Worm (Caenorhabditis elegans) whole organism, L4/young adult: ENCODE results near the gene Y57E12AL.2.
"Not testable (repeated sequence)": the region's sequence is repeated elsewhere in the genome, so short reads cannot be mapped to it uniquely, and the experiment has no call there.

Experiments
- W03F9.2 ChIP-seq: fragments of 150-350 bp; optimal IDR thresholded peaks from 2 replicates; lab custom pipeline; 2014; ENCODE audit warnings: missing biosample characterization, missing genetic modification characterization
- dao-5 ChIP-seq: sonication (generic microtip); optimal IDR thresholded peaks from 2 replicates; lab custom pipeline; 2016; ENCODE audit warnings: missing genotype, missing genetic modification characterization, moderate library complexity, missing compliant biosample characterization
- him-1 ChIP-seq: sonication (generic microtip); optimal IDR thresholded peaks from 2 replicates; lab custom pipeline; 2016; ENCODE audit warnings: missing genotype, missing genetic modification reagents, missing genetic modification characterization, missing compliant biosample characterization

The Y57E12AL.2 gene

DNA sequence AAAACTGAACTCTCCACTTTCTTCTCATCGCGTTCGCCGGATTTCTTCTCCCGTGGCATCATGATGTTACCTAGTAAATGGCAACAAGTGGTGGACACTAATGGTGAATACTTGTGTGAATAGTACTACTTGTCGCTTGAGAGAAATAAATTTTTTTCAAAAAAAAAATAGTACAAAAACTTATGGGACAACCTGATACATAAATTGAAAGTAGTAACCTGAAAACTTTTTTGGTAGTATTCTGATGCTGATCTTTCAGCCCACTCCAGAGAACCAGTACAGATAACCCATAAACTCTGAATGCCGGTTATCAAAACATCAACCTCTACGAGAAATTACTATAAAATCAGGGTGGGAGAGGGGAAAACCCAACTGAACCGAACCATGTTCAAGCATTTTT is at the start of gene Y57E12AL.2:
TSS of gene Y57E12AL.2 (plus strand) at position 301 of the 400 bp plus-strand sequence.
- not testable (repeated sequence) for TF ChIP-seq dao-5 (tag; lab: Kevin White, UChicago); him-1 (tag; lab: Kevin White, UChicago); W03F9.2

DNA sequence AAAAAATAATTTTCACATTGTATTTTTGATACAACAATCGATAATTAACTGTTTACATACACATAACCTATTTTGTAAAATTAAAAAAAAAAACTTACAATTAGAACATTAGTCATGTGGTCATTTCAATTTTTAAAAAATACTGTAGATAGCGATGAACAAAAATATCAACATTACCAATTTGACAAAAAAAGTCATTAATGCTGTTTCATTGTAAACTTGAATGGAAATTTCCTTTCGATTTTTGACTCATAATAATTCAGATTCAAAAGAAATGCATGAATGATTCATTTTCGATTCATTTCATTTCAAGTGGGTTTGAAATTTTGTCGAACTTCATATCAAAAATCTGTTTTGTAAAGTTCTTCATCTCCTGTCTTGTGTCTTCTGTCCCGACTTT is 48.4 kb upstream of the Y57E12AL.2 start, which contains the start of gene C33G8.2:
TSS of gene C33G8.2 (plus strand) at position 301 of the 400 bp plus-strand sequence.
- TF ChIP-seq W03F9.2 (no peak), him-1 (tag; lab: Kevin White, UChicago) (no peak), dao-5 (tag; lab: Kevin White, UChicago) (no peak)

DNA sequence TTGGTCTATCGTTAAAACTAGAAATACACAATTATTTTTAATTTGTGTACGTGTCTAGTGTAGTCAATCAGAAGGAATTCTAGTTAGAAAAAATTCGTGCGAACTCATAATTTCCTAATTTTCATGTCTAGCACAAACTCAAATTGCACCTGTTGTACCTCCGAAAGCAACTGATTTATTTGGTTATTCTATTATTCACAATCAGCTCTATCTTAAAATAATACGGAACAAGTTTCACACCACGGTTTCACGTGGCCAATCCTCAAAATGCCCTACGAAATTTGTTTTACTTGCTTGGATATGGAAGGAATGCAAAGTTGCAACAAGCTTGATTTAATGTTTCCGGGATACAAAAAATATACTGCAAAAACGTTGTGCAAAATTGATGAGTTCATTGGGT is 45.3 kb upstream of the Y57E12AL.2 start, which contains the start of gene srw-127:
TSS of gene srw-127 (plus strand) at position 301 of the 400 bp plus-strand sequence.
- TF ChIP-seq W03F9.2 (no peak), him-1 (tag; lab: Kevin White, UChicago) (no peak), dao-5 (tag; lab: Kevin White, UChicago) (no peak)

DNA sequence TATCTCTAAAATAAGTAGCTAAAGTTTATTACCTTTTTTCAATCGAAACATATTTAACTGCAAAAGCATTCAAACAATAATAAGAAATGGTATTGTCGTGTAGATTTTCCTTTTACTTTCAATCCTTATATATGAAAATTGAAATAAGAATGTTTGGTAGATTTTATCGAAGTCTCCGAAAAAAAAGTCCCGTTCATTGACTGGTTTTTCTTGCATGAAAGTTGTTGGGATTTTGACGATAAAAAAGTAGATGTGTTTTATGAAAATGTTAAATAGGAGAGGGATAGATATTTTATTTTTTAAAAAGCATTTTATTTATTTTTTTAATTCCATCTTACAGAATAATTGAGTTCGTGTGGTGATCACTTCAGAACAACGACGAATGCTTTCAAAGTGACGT is 42.0 kb upstream of the Y57E12AL.2 start, which contains the start of gene C33G8.13:
TSS of gene C33G8.13 (minus strand) at position 101 of the 400 bp plus-strand sequence.
- no peak for TF ChIP-seq him-1 (tag; lab: Kevin White, UChicago)
- no peak for TF ChIP-seq dao-5 (tag; lab: Kevin White, UChicago)
- no peak for TF ChIP-seq W03F9.2

DNA sequence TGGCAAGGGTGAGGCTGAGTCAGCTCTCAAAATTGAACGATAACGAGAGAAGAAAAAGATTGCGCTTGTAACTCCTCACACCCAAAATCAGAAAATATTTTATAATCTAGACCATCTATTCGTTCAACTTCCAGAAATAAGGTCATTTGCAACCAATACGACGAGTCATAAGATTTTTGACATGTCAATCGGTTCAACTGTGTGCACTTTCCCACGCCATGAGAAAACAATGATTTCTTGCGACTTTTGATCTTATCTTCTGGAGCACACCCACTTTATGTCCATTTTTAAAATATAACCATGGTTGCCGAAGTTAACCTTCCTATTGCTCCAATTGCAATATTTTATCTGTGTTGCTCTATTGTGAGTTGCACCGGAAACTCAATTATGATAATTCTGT is 40.8 kb upstream of the Y57E12AL.2 start, which contains the start of gene srsx-32:
TSS of gene srsx-32 (plus strand) at position 301 of the 400 bp plus-strand sequence.
- TF ChIP-seq dao-5 (tag; lab: Kevin White, UChicago) (no peak), him-1 (tag; lab: Kevin White, UChicago) (no peak), W03F9.2 (no peak)

DNA sequence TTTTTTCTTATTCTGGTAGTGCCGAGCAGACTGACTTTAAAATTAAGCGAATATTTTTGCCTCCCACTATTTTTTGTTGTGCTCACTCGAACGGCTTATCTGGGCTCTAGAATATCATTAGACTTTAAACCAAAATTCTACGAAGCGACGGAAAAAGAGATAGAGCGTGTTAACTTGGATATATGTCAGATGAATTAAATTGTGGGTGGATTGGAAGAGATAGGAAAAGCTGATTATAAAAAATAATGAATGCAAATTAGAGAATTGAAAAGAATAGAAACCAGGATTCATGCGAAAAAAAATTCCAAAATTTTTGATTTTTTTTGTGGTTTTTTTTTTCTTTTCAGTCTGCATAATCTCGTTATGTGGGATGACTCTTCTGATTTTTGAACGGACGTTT is 36.1 kb upstream of the Y57E12AL.2 start, which contains the start of gene F20A1.4:
TSS of gene F20A1.4 (minus strand) at position 101 of the 400 bp plus-strand sequence.
- no peak for TF ChIP-seq W03F9.2
- TF ChIP-seq dao-5 (tag; lab: Kevin White, UChicago), result no peak
- TF ChIP-seq him-1 (tag; lab: Kevin White, UChicago), result no peak

DNA sequence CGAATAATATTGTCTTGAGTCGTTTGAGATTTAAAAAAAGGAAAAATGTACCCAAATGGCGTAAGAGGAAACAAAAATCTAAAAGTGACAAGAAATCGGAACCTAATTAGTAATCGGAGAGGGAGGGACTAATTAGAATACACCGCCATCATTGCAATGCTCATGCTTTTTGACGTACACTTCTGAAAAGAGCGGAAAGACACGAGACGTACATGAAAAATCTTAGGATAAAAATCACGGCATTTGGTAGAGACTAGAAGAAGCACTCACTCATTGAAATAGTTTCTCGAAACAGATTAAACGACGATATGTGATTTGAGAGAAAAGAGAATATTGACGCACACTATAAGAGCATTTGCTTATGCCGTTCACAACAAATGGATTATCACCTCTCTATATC is 34.9 kb upstream of the Y57E12AL.2 start:
- TF ChIP-seq W03F9.2 (no peak), dao-5 (tag; lab: Kevin White, UChicago) (no peak), him-1 (tag; lab: Kevin White, UChicago) (no peak)

DNA sequence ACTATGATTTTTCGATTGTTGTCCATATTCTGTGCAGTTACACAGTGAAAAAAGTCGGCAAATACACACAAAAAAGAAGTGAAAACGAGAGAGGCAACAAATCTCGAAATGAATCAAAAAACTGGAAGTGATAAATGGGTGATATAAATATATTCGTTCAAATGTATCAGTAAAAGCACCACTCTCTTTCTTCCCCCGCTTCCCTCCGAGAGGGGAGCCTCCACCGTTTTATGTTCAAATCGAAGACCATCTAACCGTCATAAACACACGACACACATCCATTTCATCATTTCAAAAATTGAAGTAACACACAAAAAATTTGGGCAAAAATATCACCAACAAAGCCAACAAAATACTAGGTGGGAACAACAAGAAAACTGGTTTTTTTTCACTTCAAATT is 30.8 kb upstream of the Y57E12AL.2 start, which contains the start of gene F20A1.6:
TSS of gene F20A1.6 (minus strand) at position 101 of the 400 bp plus-strand sequence.
- TF ChIP-seq W03F9.2 (no peak), dao-5 (tag; lab: Kevin White, UChicago) (no peak), him-1 (tag; lab: Kevin White, UChicago) (no peak)

DNA sequence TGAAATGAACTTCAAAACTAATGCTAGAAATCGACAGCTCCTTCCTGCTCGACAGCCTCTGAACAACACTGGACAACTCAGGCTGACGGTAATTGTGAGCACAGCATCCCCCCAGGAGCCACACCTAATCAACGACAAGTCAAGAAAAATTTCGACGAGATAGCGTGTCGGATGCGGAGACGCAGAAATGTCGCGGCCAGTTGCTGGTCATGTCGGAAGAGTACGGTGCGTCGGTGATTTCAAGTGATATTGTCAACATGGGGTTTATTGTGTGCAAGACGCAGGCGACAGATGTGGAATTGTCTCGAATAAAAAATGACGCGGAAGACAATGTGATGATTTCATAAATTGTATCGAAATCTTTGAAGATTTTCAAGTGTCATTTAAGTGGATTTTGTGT is 21.4 kb upstream of the Y57E12AL.2 start, which contains the start of gene twk-11:
TSS of gene twk-11 (minus strand) at position 101 of the 400 bp plus-strand sequence.
- no peak for TF ChIP-seq dao-5 (tag; lab: Kevin White, UChicago)
- TF ChIP-seq him-1 (tag; lab: Kevin White, UChicago), result no peak
- TF ChIP-seq W03F9.2, result no peak

DNA sequence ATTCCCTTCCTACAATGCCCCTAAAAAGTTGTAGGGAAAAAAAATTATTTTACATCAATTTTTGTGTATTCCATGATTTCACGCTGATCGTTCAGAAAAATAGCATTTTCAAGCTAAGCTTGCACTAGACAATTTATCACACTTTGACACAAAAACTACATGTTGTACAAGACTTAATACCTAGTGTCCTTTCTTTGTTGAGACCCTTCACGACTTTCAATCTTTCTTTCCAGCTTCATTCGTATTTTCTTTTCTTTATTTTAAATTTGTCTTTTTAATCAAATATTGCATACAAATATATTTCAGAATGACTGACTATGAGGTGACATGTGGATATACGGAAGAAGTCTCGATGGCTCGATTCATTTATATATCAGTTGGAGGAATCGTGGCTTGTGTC is 11.9 kb upstream of the Y57E12AL.2 start, which contains the start of gene F20A1.2:
TSS of gene F20A1.2 (plus strand) at position 301 of the 400 bp plus-strand sequence.
- TF ChIP-seq dao-5 (tag; lab: Kevin White, UChicago) (no peak), him-1 (tag; lab: Kevin White, UChicago) (no peak), W03F9.2 (no peak)

DNA sequence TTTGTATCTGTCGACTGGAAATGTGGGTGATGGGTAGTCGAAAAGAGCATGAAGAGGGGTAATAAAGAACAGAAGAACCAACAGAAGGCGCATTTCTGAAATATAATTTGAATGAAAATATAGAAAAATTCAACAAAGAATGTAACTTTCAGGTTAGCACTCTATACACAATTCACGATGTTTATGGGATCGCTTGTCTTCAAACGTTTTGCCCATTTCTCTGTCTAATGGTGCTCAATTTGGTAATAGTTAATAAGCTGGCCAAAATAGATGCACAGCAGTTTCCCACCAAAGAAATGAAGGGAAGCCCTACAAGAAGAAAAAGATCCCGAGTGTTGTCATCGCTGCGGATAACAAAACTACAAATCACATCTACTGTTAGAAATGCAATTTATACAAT is 10.4 kb upstream of the Y57E12AL.2 start, which contains the start of gene F20A1.8:
TSS of gene F20A1.8 (minus strand) at position 101 of the 400 bp plus-strand sequence.
- no peak for TF ChIP-seq him-1 (tag; lab: Kevin White, UChicago)
- TF ChIP-seq W03F9.2, result no peak
- no peak for TF ChIP-seq dao-5 (tag; lab: Kevin White, UChicago)

DNA sequence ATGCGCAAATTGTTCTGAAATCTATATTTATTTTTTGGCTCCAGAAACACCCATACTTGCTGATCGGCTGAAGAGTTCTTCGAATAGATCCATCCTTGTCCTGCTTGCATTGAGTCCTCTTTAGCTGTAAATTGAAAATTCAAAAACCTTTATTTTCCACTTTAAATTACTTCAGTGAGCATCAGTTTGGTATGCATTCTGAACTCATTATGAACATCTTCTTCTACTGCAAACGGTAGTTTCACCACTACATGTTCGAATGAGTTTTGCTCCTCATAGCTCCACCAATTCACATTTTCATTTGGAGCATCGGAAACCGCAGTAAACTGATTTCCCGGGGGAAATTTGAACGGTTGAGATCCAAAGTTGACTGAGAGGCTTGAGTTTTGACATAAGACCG is 7.7 kb upstream of the Y57E12AL.2 start:
- TF ChIP-seq W03F9.2 (no peak), him-1 (tag; lab: Kevin White, UChicago) (no peak), dao-5 (tag; lab: Kevin White, UChicago) (no peak)

DNA sequence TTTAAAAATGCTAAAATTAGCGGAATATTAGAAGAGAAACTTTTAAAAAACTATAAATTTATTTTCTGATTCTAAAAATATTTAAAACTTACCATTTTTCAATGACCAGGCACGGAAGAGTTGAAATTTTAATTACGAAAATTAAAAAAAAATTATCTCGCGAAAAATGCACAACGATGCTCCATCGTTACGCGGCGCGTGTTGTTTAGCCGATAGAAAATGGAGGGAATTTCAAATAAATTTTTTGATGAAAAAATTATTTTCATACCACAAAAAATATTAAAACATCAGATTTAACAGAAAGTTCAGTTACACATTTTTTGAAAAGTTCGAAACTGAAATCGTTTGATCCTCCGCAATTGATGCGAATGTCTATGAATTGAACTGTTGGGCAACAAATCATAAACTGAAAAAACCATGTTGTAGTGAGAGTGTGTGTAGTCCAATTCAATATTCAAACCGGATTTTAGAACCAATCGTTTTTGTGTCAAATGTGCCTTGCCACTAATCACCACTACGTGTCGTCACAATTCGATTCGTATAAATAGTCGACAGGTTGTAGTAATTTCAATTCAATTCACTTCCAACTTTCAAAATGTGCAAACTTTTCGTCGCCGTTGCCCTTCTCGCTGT is 6.6 kb upstream of the Y57E12AL.2 start, which contains the start of the genes tofu-2 and spig-1:
TSS of gene tofu-2 (minus strand) at position 116 of the 633 bp plus-strand sequence.
TSS of gene spig-1 (plus strand) at position 583 of the 633 bp plus-strand sequence.
- no peak for TF ChIP-seq dao-5 (tag; lab: Kevin White, UChicago)
- TF ChIP-seq W03F9.2, result no peak
- no peak for TF ChIP-seq him-1 (tag; lab: Kevin White, UChicago)

DNA sequence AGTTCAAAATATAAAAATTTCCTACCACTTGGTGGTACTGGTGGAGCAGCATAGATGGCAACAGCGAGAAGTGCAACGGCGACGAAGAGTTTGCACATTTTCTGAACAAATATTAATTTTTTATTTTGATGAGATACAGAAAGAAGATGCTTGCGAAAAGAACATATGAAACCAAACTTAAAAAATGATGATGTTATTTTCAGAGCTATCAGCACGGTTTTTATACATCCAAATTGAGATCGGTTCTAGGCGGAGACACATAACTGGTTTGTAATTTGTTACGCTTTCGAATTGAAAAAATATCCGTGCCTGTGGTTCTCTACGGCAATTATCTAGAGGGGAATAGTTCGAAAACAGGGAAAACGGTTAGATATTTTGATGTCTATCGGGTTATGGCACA is 4.8 kb upstream of the Y57E12AL.2 start, which contains the start of gene txt-17:
TSS of gene txt-17 (minus strand) at position 101 of the 400 bp plus-strand sequence.
- TF ChIP-seq W03F9.2 (no peak), dao-5 (tag; lab: Kevin White, UChicago) (no peak), him-1 (tag; lab: Kevin White, UChicago) (no peak)
